Worm (Caenorhabditis elegans) whole organism, early embryonic: ENCODE measurements around the gene hlh-10.

Experiments used
- B0310.2 ChIP-seq: sonication (generic microtip); optimal IDR thresholded peaks from 2 replicates; lab custom pipeline; 2016; ENCODE audit warnings: mild to moderate bottlenecking, missing genetic modification characterization, missing compliant biosample characterization
- F13C5.2 ChIP-seq: sonication (generic microtip); optimal IDR thresholded peaks from 2 replicates; lab custom pipeline; 2017; ENCODE audit warnings: mild to moderate bottlenecking, missing genetic modification characterization, inconsistent platforms, missing compliant biosample characterization
- aly-1 ChIP-seq: sonication (generic microtip); optimal IDR thresholded peaks from 2 replicates; lab custom pipeline; 2016; ENCODE audit warnings: missing genetic modification characterization, missing compliant biosample characterization
- ama-1 ChIP-seq: fragments of 150-350 bp; optimal IDR thresholded peaks from 2 replicates; lab custom pipeline; 2014
- ceh-13 ChIP-seq: fragments of 200-800 bp; sonication (Bioruptor generic); optimal IDR thresholded peaks from 2 replicates; lab custom pipeline; 2018; ENCODE audit warnings: mild to moderate bottlenecking, missing genetic modification characterization, missing compliant biosample characterization
- ceh-36 ChIP-seq: sonication (generic microtip); optimal IDR thresholded peaks from 2 replicates; lab custom pipeline; 2016; ENCODE audit warnings: missing genetic modification characterization, inconsistent platforms, missing compliant biosample characterization
- ets-7 ChIP-seq: sonication (generic microtip); optimal IDR thresholded peaks from 2 replicates; lab custom pipeline; 2016; ENCODE audit warnings: missing genotype, missing genetic modification characterization, missing compliant biosample characterization
- flt-1 ChIP-seq: fragments of 200-800 bp; sonication (Bioruptor generic); IDR thresholded peaks from 2 replicates; pipeline ENCODE4 v1.3.6; 2022; ENCODE audit warnings: missing genetic modification characterization, missing compliant biosample characterization
- hmbx-1 ChIP-seq: sonication (generic microtip); optimal IDR thresholded peaks from 2 replicates; lab custom pipeline; 2016; ENCODE audit warnings: mild to moderate bottlenecking, missing genetic modification characterization, missing compliant biosample characterization
- hmg-4 ChIP-seq: fragments of 200-800 bp; sonication (Bioruptor generic); optimal IDR thresholded peaks from 2 replicates; lab custom pipeline; 2018; ENCODE audit warnings: mild to moderate bottlenecking, missing genetic modification characterization, missing compliant biosample characterization
- hnd-1 ChIP-seq: sonication (generic microtip); optimal IDR thresholded peaks from 2 replicates; lab custom pipeline; 2016; ENCODE audit warnings: missing genetic modification characterization, missing compliant biosample characterization
- pes-1 ChIP-seq: fragments of 200-800 bp; sonication (Bioruptor generic); IDR thresholded peaks from 2 replicates; pipeline ENCODE4 v1.3.6; 2022; ENCODE audit warnings: missing genetic modification reagents, missing genetic modification characterization, missing compliant biosample characterization
- scrt-1 ChIP-seq: fragments of 200-800 bp; sonication (Bioruptor generic); IDR thresholded peaks from 2 replicates; pipeline ENCODE4 v1.3.6; 2022; ENCODE audit warnings: missing genetic modification characterization, missing compliant biosample characterization
- sea-1 ChIP-seq: fragments of 200-800 bp; sonication (Bioruptor generic); conservative IDR thresholded peaks from 2 replicates; pipeline ENCODE4 v1.3.6; 2022; ENCODE audit warnings: missing genetic modification characterization, missing compliant biosample characterization
- tbx-11 ChIP-seq: fragments of 200-800 bp; sonication (Bioruptor generic); IDR thresholded peaks from 2 replicates; pipeline ENCODE4 v1.3.6; 2022; ENCODE audit warnings: missing genetic modification characterization, missing compliant biosample characterization
- tbx-37 ChIP-seq: fragments of 200-800 bp; sonication (Bioruptor generic); conservative IDR thresholded peaks from 2 replicates; pipeline ENCODE4 v1.3.6; 2022; ENCODE audit warnings: missing genetic modification reagents, missing genetic modification characterization, missing compliant biosample characterization
- tra-4 ChIP-seq: sonication (generic microtip); optimal IDR thresholded peaks from 2 replicates; lab custom pipeline; 2017; ENCODE audit warnings: missing genetic modification characterization, missing compliant biosample characterization

Gene hlh-10

ce11 chrV:9318046-9318445, 36.0 kb upstream of the hlh-10 start, which contains the start of gene kvs-3:
Gene kvs-3 (plus strand): TSS chrV:9318311.
- TF ChIP-seq tbx-11 (GFP tag; lab: Robert Waterston, UW) (peak; percentile 49; the same call in 1 of the 2 replicates), ceh-13 (GFP tag; lab: Kevin White, UChicago) (no peak), sea-1 (no peak), pes-1 (GFP tag; lab: Robert Waterston, UW) (peak; percentile 68), flt-1 (GFP tag; lab: Robert Waterston, UW) (0 out of 2 replicates have a peak, but pooled peaks have one; percentile 18)

- TF ChIP-seq hnd-1 (tag; lab: Kevin White, UChicago) (no peak), F13C5.2 (tag; lab: Kevin White, UChicago) (no peak), aly-1 (tag; lab: Kevin White, UChicago) (no peak), B0310.2 (no peak), flt-1 (GFP tag; lab: Robert Waterston, UW) (no peak), ets-7 (no peak), tbx-11 (GFP tag; lab: Robert Waterston, UW) (no peak), tra-4 (tag; lab: Kevin White, UChicago) (no peak), pes-1 (GFP tag; lab: Robert Waterston, UW) (no peak), scrt-1 (GFP tag; lab: Robert Waterston, UW) (no peak), ceh-13 (GFP tag; lab: Kevin White, UChicago) (no peak), hmbx-1 (tag; lab: Kevin White, UChicago) (no peak)
These were observed 35.0 kb upstream of the hlh-10 start for ce11 chrV:9316970-9317369.

- no peak for TF ChIP-seq ets-7
- no peak for TF ChIP-seq pes-1 (GFP tag; lab: Robert Waterston, UW)
- TF ChIP-seq B0310.2, result no peak
- TF ChIP-seq hmg-4 (GFP tag; lab: Kevin White, UChicago), result no peak
- no peak for TF ChIP-seq hnd-1 (tag; lab: Kevin White, UChicago)
- no peak for TF ChIP-seq sea-1
- TF ChIP-seq scrt-1 (GFP tag; lab: Robert Waterston, UW), result no peak
- no peak for TF ChIP-seq ceh-13 (GFP tag; lab: Kevin White, UChicago)
- TF ChIP-seq ceh-36 (tag; lab: Kevin White, UChicago), result no peak
- TF ChIP-seq F13C5.2 (tag; lab: Kevin White, UChicago), result no peak
- no peak for TF ChIP-seq tra-4 (tag; lab: Kevin White, UChicago)
- TF ChIP-seq tbx-37, result no peak
These were observed 32.4 kb upstream of the hlh-10 start for ce11 chrV:9314408-9314807.

- TF ChIP-seq ceh-13 (GFP tag; lab: Kevin White, UChicago) (no peak), hnd-1 (tag; lab: Kevin White, UChicago) (no peak), aly-1 (tag; lab: Kevin White, UChicago) (no peak), hmg-4 (GFP tag; lab: Kevin White, UChicago) (no peak), ceh-36 (tag; lab: Kevin White, UChicago) (no peak), flt-1 (GFP tag; lab: Robert Waterston, UW) (no peak), ama-1 (lab: Kevin White, UChicago) (no peak), B0310.2 (no peak), tbx-37 (no peak), hmbx-1 (tag; lab: Kevin White, UChicago) (no peak), ets-7 (no peak), tbx-11 (GFP tag; lab: Robert Waterston, UW) (no peak), pes-1 (GFP tag; lab: Robert Waterston, UW) (no peak)
These were observed 30.4 kb upstream of the hlh-10 start for ce11 chrV:9312377-9312776.

- TF ChIP-seq ceh-36 (tag; lab: Kevin White, UChicago) (no peak), scrt-1 (GFP tag; lab: Robert Waterston, UW) (no peak), sea-1 (no peak), B0310.2 (no peak), flt-1 (GFP tag; lab: Robert Waterston, UW) (no peak), ama-1 (lab: Kevin White, UChicago) (no peak)
These were observed 23.1 kb upstream of the hlh-10 start, which contains the start of gene F44A2.3 for ce11 chrV:9305116-9305515. Gene F44A2.3 (plus strand): TSS chrV:9305416.

- TF ChIP-seq flt-1 (GFP tag; lab: Robert Waterston, UW) (no peak), ceh-13 (GFP tag; lab: Kevin White, UChicago) (no peak), aly-1 (tag; lab: Kevin White, UChicago) (no peak), pes-1 (GFP tag; lab: Robert Waterston, UW) (no peak), tra-4 (tag; lab: Kevin White, UChicago) (no peak), tbx-37 (no peak), tbx-11 (GFP tag; lab: Robert Waterston, UW) (no peak), sea-1 (no peak), F13C5.2 (tag; lab: Kevin White, UChicago) (no peak), hmg-4 (GFP tag; lab: Kevin White, UChicago) (no peak), ets-7 (no peak), hnd-1 (tag; lab: Kevin White, UChicago) (no peak), scrt-1 (GFP tag; lab: Robert Waterston, UW) (no peak), B0310.2 (no peak), hmbx-1 (tag; lab: Kevin White, UChicago) (no peak), ama-1 (lab: Kevin White, UChicago) (no peak), ceh-36 (tag; lab: Kevin White, UChicago) (no peak)
These were observed 21.0 kb upstream of the hlh-10 start, which contains the start of gene nhr-39 for ce11 chrV:9303026-9303425. Gene nhr-39 (plus strand): TSS chrV:9303326.

- TF ChIP-seq B0310.2, result no peak
- TF ChIP-seq tbx-37, result no peak
- no peak for TF ChIP-seq ets-7
- TF ChIP-seq sea-1, result no peak
- TF ChIP-seq hmbx-1 (tag; lab: Kevin White, UChicago), result no peak
- no peak for TF ChIP-seq F13C5.2 (tag; lab: Kevin White, UChicago)
- no peak for TF ChIP-seq ceh-36 (tag; lab: Kevin White, UChicago)
- TF ChIP-seq scrt-1 (GFP tag; lab: Robert Waterston, UW), result no peak
- TF ChIP-seq tra-4 (tag; lab: Kevin White, UChicago), result no peak
- no peak for TF ChIP-seq hnd-1 (tag; lab: Kevin White, UChicago)
- no peak for TF ChIP-seq flt-1 (GFP tag; lab: Robert Waterston, UW)
- no peak for TF ChIP-seq tbx-11 (GFP tag; lab: Robert Waterston, UW)
- TF ChIP-seq aly-1 (tag; lab: Kevin White, UChicago), result no peak
- no peak for TF ChIP-seq ama-1 (lab: Kevin White, UChicago)
- TF ChIP-seq pes-1 (GFP tag; lab: Robert Waterston, UW), result no peak
- TF ChIP-seq hmg-4 (GFP tag; lab: Kevin White, UChicago), result no peak
- no peak for TF ChIP-seq ceh-13 (GFP tag; lab: Kevin White, UChicago)
These were observed 15.3 kb upstream of the hlh-10 start, which contains the start of gene F44A2.5 for ce11 chrV:9297332-9297731. Gene F44A2.5 (plus strand): TSS chrV:9297632.
